Worm (Caenorhabditis elegans) whole organism, young adult: ENCODE data around the gene Y50D4C.5.

Experiments
- T26A5.8 ChIP-seq: sonication (generic microtip); optimal IDR thresholded peaks from 2 replicates; lab custom pipeline; 2016; ENCODE audit warnings: missing genetic modification characterization, missing compliant biosample characterization
- Y53G8AR.9 ChIP-seq: fragments of 200-800 bp; sonication (Bioruptor generic); conservative IDR thresholded peaks from 2 replicates; pipeline ENCODE4 v1.3.6; 2022; ENCODE audit warnings: missing genetic modification reagents, missing genetic modification characterization, missing compliant biosample characterization
- ccch-3 ChIP-seq: fragments of 200-800 bp; sonication (Bioruptor generic); optimal IDR thresholded peaks from 2 replicates; lab custom pipeline; 2018; ENCODE audit warnings: mild to moderate bottlenecking, missing genetic modification characterization, missing compliant biosample characterization
- dpl-1 ChIP-seq: fragments of 150-350 bp; optimal IDR thresholded peaks from 2 replicates; lab custom pipeline; 2014; ENCODE audit warnings: missing biosample characterization, missing genetic modification reagents, missing genetic modification characterization
- efl-1 ChIP-seq: fragments of 150-350 bp; optimal IDR thresholded peaks from 2 replicates; lab custom pipeline; 2014; ENCODE audit warnings: missing biosample characterization, missing genetic modification reagents, missing genetic modification characterization
- ekl-4 ChIP-seq: fragments of 200-800 bp; sonication (Bioruptor generic); IDR thresholded peaks from 2 replicates; pipeline ENCODE4 v1.3.6; 2022; ENCODE audit warnings: missing genetic modification reagents, missing genetic modification characterization, missing compliant biosample characterization
- hlh-12 ChIP-seq: sonication (generic microtip); optimal IDR thresholded peaks from 2 replicates; lab custom pipeline; 2016; ENCODE audit warnings: missing genetic modification characterization, missing compliant biosample characterization
- lin-40 ChIP-seq: sonication (generic microtip); optimal IDR thresholded peaks from 2 replicates; lab custom pipeline; 2016; ENCODE audit warnings: missing genetic modification characterization, mild to moderate bottlenecking, missing compliant biosample characterization, missing genotype, missing genetic modification reagents
- lsl-1 ChIP-seq: fragments of 200-800 bp; sonication (Bioruptor generic); optimal IDR thresholded peaks from 2 replicates; lab custom pipeline; 2018; ENCODE audit warnings: mild to moderate bottlenecking, missing genetic modification characterization, moderate library complexity, missing compliant biosample characterization
- nfya-1 ChIP-seq: sonication (generic microtip); optimal IDR thresholded peaks from 2 replicates; lab custom pipeline; 2017; ENCODE audit warnings: antibody characterized with exemption, missing compliant biosample characterization, missing genetic modification characterization, borderline replicate concordance; ENCODE audit not compliant: insufficient read depth
- pha-4 ChIP-seq: fragments of 150-350 bp; sonication (generic microtip); optimal IDR thresholded peaks from 2 replicates; lab custom pipeline; 2014; ENCODE audit warnings: missing biosample characterization, missing genetic modification reagents, missing genetic modification characterization
- snpc-4 ChIP-seq, 5 experiments: fragments of 150-350 bp in 1 of 5; sonication (generic microtip) in 4 of 5; optimal IDR thresholded peaks; 2 replicates each; lab custom pipeline; 2014 to 2018; ENCODE audit warnings: missing genetic modification characterization in 5 of 5, missing biosample characterization in 3 of 5, antibody characterized with exemption in 2 of 5, mild to moderate bottlenecking in 2 of 5, missing compliant biosample characterization in 2 of 5, missing genotype in 2 of 5, moderate library complexity in 2 of 5, missing genetic modification reagents in 1 of 5
- ztf-22 ChIP-seq: fragments of 200-800 bp; sonication (Bioruptor generic); optimal IDR thresholded peaks from 2 replicates; lab custom pipeline; 2018; ENCODE audit warnings: mild to moderate bottlenecking, missing genetic modification characterization, moderate library complexity, missing compliant biosample characterization

DNA sequence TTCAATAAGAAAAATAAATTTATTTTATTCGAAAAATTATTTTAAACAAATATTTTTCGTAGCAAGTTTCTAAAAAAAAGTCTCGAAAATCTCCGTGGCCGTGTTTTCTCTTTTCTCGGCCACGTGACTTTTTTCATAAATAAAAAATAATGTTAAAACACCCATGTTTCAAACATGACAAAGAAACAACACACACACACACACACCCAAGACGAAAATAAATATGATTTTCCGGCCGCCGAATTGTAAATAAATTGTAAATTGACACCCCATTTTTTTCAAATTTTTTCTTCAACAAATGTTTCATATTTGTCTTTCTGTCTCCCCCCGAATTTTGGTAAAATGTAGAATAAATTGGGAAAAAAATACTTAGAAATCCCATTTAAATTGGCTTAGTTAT, 25.7 kb downstream of the Y50D4C.5 start:
- TF ChIP-seq dpl-1 (GFP tag; lab: Kevin White, UChicago) (no peak), lin-40 (tag; lab: Kevin White, UChicago) (no peak), efl-1 (no peak), hlh-12 (no peak), ccch-3 (GFP tag; lab: Kevin White, UChicago) (no peak), ekl-4 (no peak), lsl-1 (GFP tag; lab: Kevin White, UChicago) (no peak), T26A5.8 (tag; lab: Kevin White, UChicago) (no peak), ztf-22 (GFP tag; lab: Kevin White, UChicago) (no peak), snpc-4 (GFP tag; optimal IDR thresholded peaks at IDR 0.05; lab: Kevin White, UChicago) (no peak), snpc-4 (tag; optimal IDR thresholded peaks at IDR 0.05; lab: Kevin White, UChicago) (no peak), Y53G8AR.9 (GFP tag; lab: Robert Waterston, UW) (no peak), pha-4 (tag; lab: Kevin White, UChicago) (no peak), nfya-1 (tag; lab: Kevin White, UChicago) (no peak)
